Worm (Caenorhabditis elegans): ENCODE data around the gene T19H5.6.

DNA sequence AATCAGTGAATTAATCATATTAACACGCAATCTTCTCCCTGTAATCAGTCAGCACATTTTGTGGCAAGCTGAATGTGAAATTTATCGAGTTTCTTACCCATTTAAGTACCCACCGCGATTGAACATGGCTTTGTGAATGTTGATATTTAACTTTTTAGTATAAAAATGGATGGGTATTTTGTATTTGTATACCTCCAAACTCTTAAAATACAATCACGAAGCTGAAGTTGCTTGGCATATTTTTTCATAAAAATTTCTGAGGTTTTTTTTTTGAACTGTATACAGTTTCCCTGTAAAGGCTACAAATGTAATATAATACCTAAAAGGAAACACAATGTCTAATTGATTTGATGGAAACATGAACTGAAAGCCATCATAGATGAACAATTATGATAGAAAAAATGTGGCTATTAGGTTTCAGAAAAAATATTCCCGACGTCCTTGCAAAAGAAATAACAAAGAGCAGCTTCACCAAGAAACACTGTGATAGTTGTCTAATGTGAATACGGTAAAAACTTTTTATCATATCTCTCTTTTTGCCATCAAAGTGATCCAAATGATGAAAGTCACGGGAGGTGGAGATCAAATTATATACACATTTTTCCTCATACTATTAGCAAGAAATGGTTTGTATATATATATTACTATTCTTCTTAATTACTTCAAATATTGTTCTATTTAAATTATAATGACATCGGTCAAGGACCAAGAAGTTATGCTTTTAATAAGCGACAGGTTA lies 4.5 kb upstream of the T19H5.6 start, which contains the start of the genes chil-25 and chil-26:
- TF ChIP-seq fkh-3 (tag; optimal IDR thresholded peaks at IDR 0.05) (no peak), snpc-1.3 (tag; optimal IDR thresholded peaks at IDR 0.05; ENCODE audit: insufficient read depth) (no peak), hsf-1 (GFP tag; IDR thresholded peaks at IDR 0.05) (no peak), lsy-27 (tag; optimal IDR thresholded peaks at IDR 0.05; ENCODE audit: borderline replicate concordance, insufficient read depth) (no peak)

Measured in whole organism, young adult.